Worm (Caenorhabditis elegans): Measurements from ENCODE around the gene srd-51.

- TF ChIP-seq mep-1 (tag; optimal IDR thresholded peaks at IDR 0.05) (no peak), lin-15B (tag; optimal IDR thresholded peaks at IDR 0.05) (no peak), nhr-28 (tag; optimal IDR thresholded peaks at IDR 0.05) (no peak), T20F7.1 (GFP tag; optimal IDR thresholded peaks at IDR 0.05) (no peak), daf-16 (GFP tag; optimal IDR thresholded peaks at IDR 0.05) (no peak), daf-16 (tag; optimal IDR thresholded peaks at IDR 0.05) (no peak), snpc-4 (tag; optimal IDR thresholded peaks at IDR 0.05) (no peak)
These were observed 17.5 kb downstream of the srd-51 start, which contains the start of gene col-183 for ce11 chrX:13466926-13467866.

All from whole organism, L4 larva.